Worm (Caenorhabditis elegans): ENCODE results near the gene F46B3.16.

F46B3.16 gene

DNA sequence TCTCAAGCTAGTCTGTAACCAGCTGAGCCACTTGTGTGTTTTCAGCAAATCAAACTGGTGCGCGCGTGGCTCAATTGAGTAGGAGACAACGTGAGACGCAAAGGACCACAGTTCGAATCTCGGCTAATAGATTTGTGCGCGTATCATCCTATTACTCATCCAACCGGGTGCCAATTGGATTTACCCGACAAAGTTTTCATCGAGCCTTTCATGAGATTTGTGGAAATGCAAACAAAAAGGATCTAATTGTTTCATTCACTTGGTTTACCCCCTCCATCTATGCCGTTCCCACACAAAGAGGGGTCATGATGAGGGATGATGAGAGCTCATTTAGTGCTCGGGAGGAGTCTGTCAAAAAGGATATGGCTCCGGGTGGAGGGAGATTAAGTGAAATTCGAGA, 20.7 kb downstream of the F46B3.16 start:
- TF ChIP-seq dmd-4 (tag; optimal IDR thresholded peaks at IDR 0.05; ENCODE audit: borderline replicate concordance) (no peak), unc-86 (tag; optimal IDR thresholded peaks at IDR 0.05) (no peak), C08G9.2 (tag; optimal IDR thresholded peaks at IDR 0.05) (no peak), ceh-34 (tag; optimal IDR thresholded peaks at IDR 0.05) (no peak), unc-42 (tag; optimal IDR thresholded peaks at IDR 0.05) (peak; percentile 89), unc-55 (GFP tag; optimal IDR thresholded peaks at IDR 0.05) (no peak), nhr-11 (tag; optimal IDR thresholded peaks at IDR 0.05) (no peak), ceh-14 (tag; optimal IDR thresholded peaks at IDR 0.05) (no peak)

DNA sequence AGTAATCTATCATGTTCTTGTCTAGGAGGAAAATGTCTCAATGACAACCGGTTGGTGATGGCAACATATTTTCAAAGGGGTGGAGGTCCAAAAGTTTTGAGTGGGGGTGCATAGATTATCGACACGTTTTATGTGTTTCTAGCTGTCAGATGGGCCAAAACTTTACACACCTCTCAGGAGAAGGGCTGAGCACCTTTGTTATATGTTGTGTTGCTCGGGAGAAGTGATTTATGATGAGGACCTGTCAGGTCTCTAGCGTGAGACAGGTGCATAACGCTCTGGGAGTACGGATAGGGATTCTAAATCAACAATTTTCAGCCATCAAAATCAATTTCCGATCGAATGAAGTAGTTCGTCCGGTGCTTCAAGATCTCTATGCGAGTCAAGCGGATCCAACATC, 22.2 kb downstream of the F46B3.16 start:
- TF ChIP-seq unc-55 (GFP tag; optimal IDR thresholded peaks at IDR 0.05) (peak; percentile 57), gmeb-2 (tag; optimal IDR thresholded peaks at IDR 0.05) (no peak), ceh-30 (tag; optimal IDR thresholded peaks at IDR 0.05) (no peak)

DNA sequence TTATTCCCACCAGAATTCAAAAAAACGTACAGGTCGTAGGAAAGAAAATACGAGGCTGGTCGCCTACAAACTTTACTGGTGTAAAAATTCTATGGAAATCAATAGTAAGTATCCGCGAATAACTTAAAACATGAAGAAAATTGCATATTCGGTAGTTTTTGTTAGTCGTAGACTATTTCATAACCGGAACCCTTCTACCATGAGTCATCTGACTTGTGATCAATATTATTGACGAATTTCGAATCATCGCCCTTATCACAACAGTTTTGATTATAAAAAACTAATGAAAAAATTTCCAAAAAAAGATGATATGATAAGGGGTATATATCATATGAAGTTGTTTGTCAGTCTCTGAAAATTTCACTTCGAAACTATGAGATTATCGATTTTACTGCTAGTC, 25.6 kb downstream of the F46B3.16 start, which contains the start of gene W01F3.2:
W01F3.2 (plus strand) TSS at position 301 of the 400 bp plus-strand sequence.
- TF ChIP-seq nhr-232 (tag; optimal IDR thresholded peaks at IDR 0.05) (no peak), zip-5 (tag; optimal IDR thresholded peaks at IDR 0.05) (no peak), elt-2 (tag; optimal IDR thresholded peaks at IDR 0.05) (no peak), ahr-1 (tag; optimal IDR thresholded peaks at IDR 0.05) (no peak), ttx-3 (tag; optimal IDR thresholded peaks at IDR 0.05) (no peak), fkh-10 (GFP tag; optimal IDR thresholded peaks at IDR 0.05) (no peak), ceh-18 (tag; optimal IDR thresholded peaks at IDR 0.05) (no peak), pha-2 (tag; optimal IDR thresholded peaks at IDR 0.05) (no peak), hlh-13 (GFP tag; optimal IDR thresholded peaks at IDR 0.05) (no peak)

DNA sequence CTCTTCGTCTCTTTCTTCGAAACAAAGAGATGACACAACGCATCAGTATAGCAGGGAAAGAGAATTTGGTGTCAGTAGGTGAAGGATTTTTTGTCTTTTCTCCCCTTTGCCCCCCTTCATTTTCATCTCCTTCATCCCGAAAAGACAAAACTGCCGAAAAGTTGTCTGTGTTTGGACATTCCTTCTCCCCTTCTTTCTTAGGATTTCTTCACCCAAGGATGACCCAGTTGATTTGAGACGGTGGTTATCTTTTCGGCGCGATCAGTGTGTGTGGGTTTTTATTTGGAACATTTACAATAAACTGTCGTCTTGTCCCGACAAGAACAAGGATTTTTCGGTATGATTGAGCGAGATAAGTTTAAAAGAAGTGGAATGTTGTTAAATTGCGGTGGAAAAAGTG, 28.0 kb downstream of the F46B3.16 start:
- TF ChIP-seq sdc-2 (tag; optimal IDR thresholded peaks at IDR 0.05) (no peak), C38D4.7 (GFP tag; optimal IDR thresholded peaks at IDR 0.05) (no peak), dmd-4 (tag; optimal IDR thresholded peaks at IDR 0.05; ENCODE audit: borderline replicate concordance) (no peak), lim-6 (tag; optimal IDR thresholded peaks at IDR 0.05) (no peak), ceh-34 (tag; optimal IDR thresholded peaks at IDR 0.05) (no peak), ceh-45 (GFP tag; IDR thresholded peaks at IDR 0.05) (no peak), K02D7.2 (tag; optimal IDR thresholded peaks at IDR 0.05) (no peak), hlh-8 (tag; optimal IDR thresholded peaks at IDR 0.05) (no peak), zip-5 (tag; optimal IDR thresholded peaks at IDR 0.05) (no peak), pqm-1 (tag; optimal IDR thresholded peaks at IDR 0.05) (no peak), nhr-232 (tag; optimal IDR thresholded peaks at IDR 0.05) (no peak), F13H6.1 (tag; optimal IDR thresholded peaks at IDR 0.05) (no peak), ceh-19 (GFP tag; optimal IDR thresholded peaks at IDR 0.05) (no peak)

DNA sequence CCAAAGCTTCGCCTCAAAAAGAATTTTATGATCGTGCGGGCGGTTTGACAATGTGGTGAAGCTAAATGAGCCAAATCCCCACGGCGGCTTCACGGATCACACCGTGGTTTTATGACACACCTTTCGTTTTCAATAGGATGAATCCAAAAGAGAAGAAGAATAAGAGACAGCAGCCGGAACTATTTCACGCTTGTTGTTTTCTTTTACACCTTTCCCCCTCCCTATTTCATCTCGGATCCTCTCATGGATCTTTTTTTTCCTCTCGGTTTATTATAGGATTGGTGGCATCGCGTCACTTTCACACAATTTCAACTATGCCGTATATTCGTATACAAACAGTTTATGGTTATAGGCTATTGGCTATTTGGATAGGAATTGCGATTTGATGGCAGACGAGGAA, 29.3 kb downstream of the F46B3.16 start:
- no peak for TF ChIP-seq sox-4 (tag; optimal IDR thresholded peaks at IDR 0.05)
- no peak for TF ChIP-seq ama-1 (optimal IDR thresholded peaks at IDR 0.05)
- TF ChIP-seq nhr-232 (tag; optimal IDR thresholded peaks at IDR 0.05) = no peak
- TF ChIP-seq dmd-4 (tag; optimal IDR thresholded peaks at IDR 0.05; ENCODE audit: borderline replicate concordance) = no peak
- no peak for TF ChIP-seq pag-3 (tag; optimal IDR thresholded peaks at IDR 0.05; ENCODE audit: borderline replicate concordance)
- TF ChIP-seq fkh-10 (GFP tag; optimal IDR thresholded peaks at IDR 0.05) = no peak
- TF ChIP-seq elt-2 (tag; optimal IDR thresholded peaks at IDR 0.05) = no peak
- TF ChIP-seq ceh-19 (GFP tag; optimal IDR thresholded peaks at IDR 0.05) = no peak
- TF ChIP-seq ceh-31 (tag; optimal IDR thresholded peaks at IDR 0.05) = no peak
- TF ChIP-seq syd-9 (tag; optimal IDR thresholded peaks at IDR 0.05) = no peak
- no peak for TF ChIP-seq tbx-7 (tag; optimal IDR thresholded peaks at IDR 0.05)
- no peak for TF ChIP-seq ceh-2 (tag; optimal IDR thresholded peaks at IDR 0.05)
- no peak for TF ChIP-seq lim-6 (tag; optimal IDR thresholded peaks at IDR 0.05)
- no peak for TF ChIP-seq hlh-6 (tag; optimal IDR thresholded peaks at IDR 0.05)
- TF ChIP-seq pha-2 (tag; optimal IDR thresholded peaks at IDR 0.05) = no peak
- no peak for TF ChIP-seq unc-3 (GFP tag; conservative IDR thresholded peaks at IDR 0.05)
- TF ChIP-seq unc-3 (tag; optimal IDR thresholded peaks at IDR 0.05) = no peak
- TF ChIP-seq lin-11 (tag; optimal IDR thresholded peaks at IDR 0.05) = no peak
- no peak for TF ChIP-seq K02D7.2 (tag; optimal IDR thresholded peaks at IDR 0.05)
